Worm (Caenorhabditis elegans) whole organism, early embryonic: ENCODE data around the gene str-164.

Experiments
- F13C5.2 ChIP-seq: sonication (generic microtip); optimal IDR thresholded peaks from 2 replicates; lab custom pipeline; 2017; ENCODE audit warnings: mild to moderate bottlenecking, missing genetic modification characterization, inconsistent platforms, missing compliant biosample characterization
- aly-1 ChIP-seq: sonication (generic microtip); optimal IDR thresholded peaks from 2 replicates; lab custom pipeline; 2016; ENCODE audit warnings: missing genetic modification characterization, missing compliant biosample characterization
- ama-1 ChIP-seq: fragments of 150-350 bp; optimal IDR thresholded peaks from 2 replicates; lab custom pipeline; 2014
- ceh-36 ChIP-seq: sonication (generic microtip); optimal IDR thresholded peaks from 2 replicates; lab custom pipeline; 2016; ENCODE audit warnings: missing genetic modification characterization, inconsistent platforms, missing compliant biosample characterization
- ets-7 ChIP-seq: sonication (generic microtip); optimal IDR thresholded peaks from 2 replicates; lab custom pipeline; 2016; ENCODE audit warnings: missing genotype, missing genetic modification characterization, missing compliant biosample characterization
- flt-1 ChIP-seq: fragments of 200-800 bp; sonication (Bioruptor generic); IDR thresholded peaks from 2 replicates; pipeline ENCODE4 v1.3.6; 2022; ENCODE audit warnings: missing genetic modification characterization, missing compliant biosample characterization
- hmbx-1 ChIP-seq: sonication (generic microtip); optimal IDR thresholded peaks from 2 replicates; lab custom pipeline; 2016; ENCODE audit warnings: mild to moderate bottlenecking, missing genetic modification characterization, missing compliant biosample characterization
- hmg-4 ChIP-seq: fragments of 200-800 bp; sonication (Bioruptor generic); optimal IDR thresholded peaks from 2 replicates; lab custom pipeline; 2018; ENCODE audit warnings: mild to moderate bottlenecking, missing genetic modification characterization, missing compliant biosample characterization
- hnd-1 ChIP-seq: sonication (generic microtip); optimal IDR thresholded peaks from 2 replicates; lab custom pipeline; 2016; ENCODE audit warnings: missing genetic modification characterization, missing compliant biosample characterization
- pes-1 ChIP-seq: fragments of 200-800 bp; sonication (Bioruptor generic); IDR thresholded peaks from 2 replicates; pipeline ENCODE4 v1.3.6; 2022; ENCODE audit warnings: missing genetic modification reagents, missing genetic modification characterization, missing compliant biosample characterization
- tbx-11 ChIP-seq: fragments of 200-800 bp; sonication (Bioruptor generic); IDR thresholded peaks from 2 replicates; pipeline ENCODE4 v1.3.6; 2022; ENCODE audit warnings: missing genetic modification characterization, missing compliant biosample characterization
- tbx-37 ChIP-seq: fragments of 200-800 bp; sonication (Bioruptor generic); conservative IDR thresholded peaks from 2 replicates; pipeline ENCODE4 v1.3.6; 2022; ENCODE audit warnings: missing genetic modification reagents, missing genetic modification characterization, missing compliant biosample characterization
- tra-4 ChIP-seq: sonication (generic microtip); optimal IDR thresholded peaks from 2 replicates; lab custom pipeline; 2017; ENCODE audit warnings: missing genetic modification characterization, missing compliant biosample characterization

- TF ChIP-seq ama-1 (lab: Kevin White, UChicago) (no peak), F13C5.2 (tag; lab: Kevin White, UChicago) (no peak), tbx-11 (GFP tag; lab: Robert Waterston, UW) (no peak), aly-1 (tag; lab: Kevin White, UChicago) (no peak), hnd-1 (tag; lab: Kevin White, UChicago) (no peak), tra-4 (tag; lab: Kevin White, UChicago) (no peak), hmg-4 (no peak), hmbx-1 (tag; lab: Kevin White, UChicago) (no peak), tbx-37 (GFP tag; lab: Robert Waterston, UW) (no peak), pes-1 (GFP tag; lab: Robert Waterston, UW) (no peak), ets-7 (no peak), ceh-36 (tag; lab: Kevin White, UChicago) (no peak), flt-1 (GFP tag; lab: Robert Waterston, UW) (no peak)
These were observed 28.0 kb downstream of the str-164 start, which contains the start of gene E03H12.7 for ce11 chrIV:4988531-4988930.
